2 fruit fly cellular contexts compared by ENCODE assay signal in the genomic region with DNA sequence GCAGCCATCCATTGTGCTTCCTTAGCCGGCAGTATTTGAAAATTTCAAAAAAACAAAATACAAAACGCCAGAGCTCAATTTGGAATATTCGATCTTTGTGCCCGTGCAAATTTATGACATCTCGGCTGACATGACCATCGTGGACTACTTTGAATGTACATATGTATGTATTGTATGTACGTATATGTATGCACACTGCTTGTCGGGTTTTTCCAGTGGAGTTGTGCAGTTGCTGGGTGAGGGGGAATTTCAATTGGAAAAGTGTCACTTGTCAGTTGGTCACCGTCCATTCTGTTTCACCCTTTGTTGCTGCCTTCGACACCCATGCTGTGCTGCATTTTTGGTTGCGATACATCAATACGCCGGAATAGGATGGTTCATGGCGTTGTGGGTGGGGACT.
TF ChIP-seq lines count a peak whose summit lies in the region.

A gene (minus strand): TSS at position 101 of the 400 bp plus-strand sequence.

- TF ChIP-seq CTCF in whole organism, embryonic (GFP tag; optimal IDR thresholded peaks at IDR 0.05; lab: Kevin White, UChicago): no peak

TF ChIP-seq in whole organism, adult, 20 proteins besides CTCF, POLR2A, EP300 and RAD21:
- TF ChIP-seq CG7101 (tag; optimal IDR thresholded peaks at IDR 0.05; lab: Kevin White, UChicago): no peak
- TF ChIP-seq kay (GFP tag; lab: Kevin White, UChicago; ENCODE audit: borderline replicate concordance): peak; percentile 12

TF ChIP-seq in whole organism, embryonic, 481 proteins besides CTCF, POLR2A, EP300 and RAD21:
- TF ChIP-seq CG2678 (tag; optimal IDR thresholded peaks at IDR 0.05; lab: Kevin White, UChicago): no peak
- no peak for TF ChIP-seq CG6765 (GFP tag; optimal IDR thresholded peaks at IDR 0.05; lab: Kevin White, UChicago)
- TF ChIP-seq Fer1 (GFP tag; optimal IDR thresholded peaks at IDR 0.05; lab: Kevin White, UChicago): no peak
- TF ChIP-seq Pdp1 (GFP tag; optimal IDR thresholded peaks at IDR 0.05; lab: Kevin White, UChicago): no peak
- no peak for TF ChIP-seq MTF-1 (GFP tag; optimal IDR thresholded peaks at IDR 0.05; lab: Kevin White, UChicago; ENCODE audit: borderline replicate concordance)
- TF ChIP-seq sima (GFP tag; optimal IDR thresholded peaks at IDR 0.05; lab: Kevin White, UChicago): no peak
- 0 out of 3 replicates have a peak, but pooled peaks have one; percentile 12 for TF ChIP-seq dysf (GFP tag; IDR thresholded peaks at IDR 0.05; lab: Robert Waterston, UW)
